Worm (Caenorhabditis elegans) whole organism, midembryonic: Measurements from ENCODE around the gene fbxa-111.

Source experiments
- cog-1 ChIP-seq: sonication (generic microtip); optimal IDR thresholded peaks from 2 replicates; lab custom pipeline; 2016; ENCODE audit warnings: missing genetic modification characterization, missing compliant biosample characterization
- flt-1 ChIP-seq: fragments of 200-800 bp; sonication (Bioruptor generic); IDR thresholded peaks from 2 replicates; pipeline ENCODE4 v1.3.6; 2022; ENCODE audit warnings: missing genetic modification characterization, missing compliant biosample characterization
- ztf-23 ChIP-seq: fragments of 200-800 bp; sonication (Bioruptor generic); IDR thresholded peaks from 2 replicates; pipeline ENCODE4 v1.3.6; 2022; ENCODE audit warnings: missing genetic modification reagents, missing genetic modification characterization, missing compliant biosample characterization

Gene fbxa-111

ce11 chrV:16899355-16899754 lies 50.2 kb downstream of the fbxa-111 start, which contains the start of gene fbxa-45:
TSS of gene fbxa-45 (minus strand) at chrV:16899455.
- TF ChIP-seq ztf-23 (GFP tag; lab: Robert Waterston, UW): no peak
- no peak for TF ChIP-seq cog-1 (tag; lab: Kevin White, UChicago)
- no peak for TF ChIP-seq flt-1
